Worm (Caenorhabditis elegans): ENCODE data around the gene F45C12.17.

The F45C12.17 gene

ce11 chrII:1709959-1710358 is 16.0 kb upstream of the F45C12.17 start, which contains the start of gene fbxa-184:
TSS of gene fbxa-184 (plus strand) at chrII:1710259.
- TF ChIP-seq tbx-2 (tag; optimal IDR thresholded peaks at IDR 0.05) (no peak), elt-1 (tag; optimal IDR thresholded peaks at IDR 0.05) (no peak), R02D3.7 (tag; optimal IDR thresholded peaks at IDR 0.05) (no peak), nhr-23 (tag; optimal IDR thresholded peaks at IDR 0.05) (no peak), daf-12 (tag; optimal IDR thresholded peaks at IDR 0.05) (no peak), sea-2 (GFP tag; optimal IDR thresholded peaks at IDR 0.05) (no peak), mml-1 (tag; optimal IDR thresholded peaks at IDR 0.05) (no peak), nhr-237 (tag; optimal IDR thresholded peaks at IDR 0.05) (no peak), pqm-1 (tag; optimal IDR thresholded peaks at IDR 0.05) (no peak), ama-1 (optimal IDR thresholded peaks at IDR 0.05) (no peak), mdl-1 (tag; optimal IDR thresholded peaks at IDR 0.05) (no peak), ZK546.5 (tag; optimal IDR thresholded peaks at IDR 0.05) (no peak)

ce11 chrII:1712938-1713337 is 13.0 kb upstream of the F45C12.17 start, which contains the start of gene btb-7:
TSS of gene btb-7 (plus strand) at chrII:1713238.
- TF ChIP-seq elt-2 (tag; optimal IDR thresholded peaks at IDR 0.05): no peak
- TF ChIP-seq aly-2 (tag; optimal IDR thresholded peaks at IDR 0.05): no peak
- no peak for TF ChIP-seq jun-1 (tag; optimal IDR thresholded peaks at IDR 0.05)
- no peak for TF ChIP-seq egl-5 (tag; optimal IDR thresholded peaks at IDR 0.05)
- TF ChIP-seq tbx-2 (tag; optimal IDR thresholded peaks at IDR 0.05): no peak

- no peak for TF ChIP-seq elt-3 (tag; optimal IDR thresholded peaks at IDR 0.05)
- TF ChIP-seq nhr-11 (tag; optimal IDR thresholded peaks at IDR 0.05): no peak
- TF ChIP-seq egl-5 (tag; optimal IDR thresholded peaks at IDR 0.05): no peak
- no peak for TF ChIP-seq pha-4 (tag; optimal IDR thresholded peaks at IDR 0.05)
- TF ChIP-seq sea-2 (GFP tag; optimal IDR thresholded peaks at IDR 0.05): no peak
- no peak for TF ChIP-seq ceh-82 (tag; optimal IDR thresholded peaks at IDR 0.05)
- TF ChIP-seq unc-62 (GFP tag; optimal IDR thresholded peaks at IDR 0.05): no peak
- TF ChIP-seq ceh-9 (tag; optimal IDR thresholded peaks at IDR 0.05): no peak
- TF ChIP-seq ceh-16 (tag; optimal IDR thresholded peaks at IDR 0.05): no peak
- no peak for TF ChIP-seq lsy-12 (tag; optimal IDR thresholded peaks at IDR 0.05)
- no peak for TF ChIP-seq hmg-11 (tag; optimal IDR thresholded peaks at IDR 0.05)
- no peak for TF ChIP-seq nhr-67 (tag; optimal IDR thresholded peaks at IDR 0.05)
- TF ChIP-seq lin-39 (tag; optimal IDR thresholded peaks at IDR 0.05): no peak
- TF ChIP-seq unc-39 (tag; optimal IDR thresholded peaks at IDR 0.05): no peak
- no peak for TF ChIP-seq ztf-11 (tag; optimal IDR thresholded peaks at IDR 0.05)
- TF ChIP-seq lin-15B (tag; optimal IDR thresholded peaks at IDR 0.05): no peak
- TF ChIP-seq zag-1 (tag; optimal IDR thresholded peaks at IDR 0.05): no peak
- TF ChIP-seq elt-2 (tag; optimal IDR thresholded peaks at IDR 0.05): no peak
- no peak for TF ChIP-seq jun-1 (tag; optimal IDR thresholded peaks at IDR 0.05)
Observed at ce11 chrII:1714772-1715353, 11.0 kb upstream of the F45C12.17 start, which contains the start of gene btb-6. TSS of gene btb-6 (plus strand) at chrII:1715303.

DNA sequence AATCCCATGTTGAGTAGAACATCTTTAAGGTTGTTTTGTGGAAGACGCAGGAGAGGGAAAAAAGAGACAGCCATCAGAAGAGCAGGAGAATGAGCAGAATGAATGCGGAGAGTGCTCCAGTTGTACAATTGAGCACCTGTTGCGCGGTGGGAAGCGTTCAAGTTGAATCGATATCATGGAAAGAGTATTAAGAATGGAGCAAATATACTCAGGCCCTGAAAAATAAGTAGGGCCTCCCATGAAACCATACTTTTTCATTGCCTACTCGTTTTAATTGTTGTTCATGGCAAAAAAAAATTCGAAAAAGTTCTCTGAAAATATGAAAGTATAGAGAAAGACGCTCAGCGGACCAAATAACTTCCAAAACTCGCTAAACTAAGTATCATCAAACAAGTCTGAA is 6.8 kb upstream of the F45C12.17 start, which contains the start of gene fbxb-48:
fbxb-48 (minus strand) TSS at position 101 of the 400 bp plus-strand sequence.
- TF ChIP-seq pha-4 (tag; optimal IDR thresholded peaks at IDR 0.05): no peak
- TF ChIP-seq aly-2 (tag; optimal IDR thresholded peaks at IDR 0.05): no peak
- TF ChIP-seq nhr-12 (tag; optimal IDR thresholded peaks at IDR 0.05): no peak
- TF ChIP-seq lin-39 (tag; optimal IDR thresholded peaks at IDR 0.05): no peak
- no peak for TF ChIP-seq R02D3.7 (tag; optimal IDR thresholded peaks at IDR 0.05)
- no peak for TF ChIP-seq ceh-9 (tag; optimal IDR thresholded peaks at IDR 0.05)
- no peak for TF ChIP-seq pqm-1 (tag; optimal IDR thresholded peaks at IDR 0.05)
- TF ChIP-seq ztf-11 (tag; optimal IDR thresholded peaks at IDR 0.05): no peak
- TF ChIP-seq tbx-2 (tag; optimal IDR thresholded peaks at IDR 0.05): no peak
- TF ChIP-seq lin-15B (tag; optimal IDR thresholded peaks at IDR 0.05): no peak
- no peak for TF ChIP-seq ceh-28 (tag; optimal IDR thresholded peaks at IDR 0.05)
- no peak for TF ChIP-seq daf-12 (tag; optimal IDR thresholded peaks at IDR 0.05)
- no peak for TF ChIP-seq fkh-2 (tag; optimal IDR thresholded peaks at IDR 0.05)
- no peak for TF ChIP-seq nhr-23 (tag; optimal IDR thresholded peaks at IDR 0.05)
- no peak for TF ChIP-seq hmg-11 (tag; optimal IDR thresholded peaks at IDR 0.05)
- TF ChIP-seq unc-62 (GFP tag; optimal IDR thresholded peaks at IDR 0.05): no peak
- no peak for TF ChIP-seq nhr-11 (tag; optimal IDR thresholded peaks at IDR 0.05)
- TF ChIP-seq nhr-76 (tag; optimal IDR thresholded peaks at IDR 0.05): no peak
- no peak for TF ChIP-seq nhr-28 (tag; optimal IDR thresholded peaks at IDR 0.05)

Measured in whole organism, L3 larva.